Worm (Caenorhabditis elegans) whole organism, L4 larva: ENCODE measurements around the gene srz-63.

Experiments
- F10B5.3 ChIP-seq: sonication (generic microtip); optimal IDR thresholded peaks from 2 replicates; lab custom pipeline; 2016; ENCODE audit warnings: mild to moderate bottlenecking, missing genetic modification characterization, missing compliant biosample characterization
- F44E2.7 ChIP-seq: fragments of 200-800 bp; sonication (Bioruptor generic); IDR thresholded peaks from 2 replicates; pipeline ENCODE4 v2.1.2; 2022; ENCODE audit warnings: missing genetic modification characterization, missing compliant biosample characterization
- F49E8.2 ChIP-seq: sonication (generic microtip); optimal IDR thresholded peaks from 2 replicates; lab custom pipeline; 2016; ENCODE audit warnings: missing compliant biosample characterization, mild to moderate bottlenecking, missing genetic modification characterization, borderline replicate concordance
- R02D3.7 ChIP-seq: fragments of 150-350 bp; sonication (generic microtip); optimal IDR thresholded peaks from 3 replicates; lab custom pipeline; 2014; ENCODE audit warnings: missing biosample characterization, missing genetic modification characterization
- Y105C5A.15 ChIP-seq: fragments of 200-800 bp; sonication (Bioruptor generic); IDR thresholded peaks from 2 replicates; pipeline ENCODE4 v1.3.6; 2022; ENCODE audit warnings: missing genetic modification characterization, missing compliant biosample characterization
- Y48G9A.11 ChIP-seq: fragments of 200-800 bp; sonication (Bioruptor generic); IDR thresholded peaks from 2 replicates; pipeline ENCODE4 v1.3.6; 2022; ENCODE audit warnings: missing genetic modification reagents, missing genetic modification characterization, missing compliant biosample characterization
- Y75B8A.6 ChIP-seq: fragments of 200-800 bp; sonication (Bioruptor generic); IDR thresholded peaks from 2 replicates; pipeline ENCODE4 v1.3.6; 2022; ENCODE audit warnings: missing genetic modification reagents, missing genetic modification characterization, missing compliant biosample characterization
- ZK546.5 ChIP-seq, 2 experiments: sonication (generic microtip); optimal IDR thresholded peaks; 2 replicates each; lab custom pipeline; 2017; ENCODE audit warnings: missing biosample characterization in 2 of 2, missing genetic modification characterization in 2 of 2
- attf-4 ChIP-seq: sonication (generic microtip); optimal IDR thresholded peaks from 3 replicates; lab custom pipeline; 2017; ENCODE audit warnings: missing biosample characterization, missing genetic modification characterization
- ceh-20 ChIP-seq: fragments of 200-800 bp; sonication (Bioruptor generic); IDR thresholded peaks from 2 replicates; pipeline ENCODE4 v1.3.6; 2022; ENCODE audit warnings: missing genetic modification reagents, missing genetic modification characterization, missing compliant biosample characterization
- ceh-28 ChIP-seq: fragments of 150-350 bp; optimal IDR thresholded peaks from 2 replicates; lab custom pipeline; 2014; ENCODE audit warnings: missing biosample characterization, missing genetic modification reagents, missing genetic modification characterization
- ceh-44 ChIP-seq: fragments of 200-800 bp; sonication (Bioruptor generic); IDR thresholded peaks from 2 replicates; pipeline ENCODE4 v1.3.6; 2022; ENCODE audit warnings: missing genetic modification reagents, missing genetic modification characterization, missing compliant biosample characterization
- ces-1 ChIP-seq: fragments of 150-350 bp; sonication (generic microtip); optimal IDR thresholded peaks from 4 replicates; lab custom pipeline; 2014; ENCODE audit warnings: missing biosample characterization, missing genetic modification reagents, missing genetic modification characterization
- ctbp-1 ChIP-seq: fragments of 200-800 bp; sonication (Bioruptor generic); IDR thresholded peaks from 2 replicates; pipeline ENCODE4 v1.3.6; 2022; ENCODE audit warnings: missing genetic modification reagents, missing genetic modification characterization, missing compliant biosample characterization
- daf-16 ChIP-seq, 3 experiments: sonication (generic microtip); optimal IDR thresholded peaks; 2 replicates each; lab custom pipeline; 2016 to 2017; ENCODE audit warnings: missing genetic modification characterization in 3 of 3, missing genetic modification reagents in 3 of 3, mild to moderate bottlenecking in 2 of 3, missing compliant biosample characterization in 2 of 3, missing biosample characterization in 1 of 3, moderate library complexity in 1 of 3
- daf-8 ChIP-seq: fragments of 200-800 bp; sonication (Bioruptor generic); IDR thresholded peaks from 2 replicates; pipeline ENCODE4 v1.3.6; 2022; ENCODE audit warnings: missing genetic modification characterization, missing compliant biosample characterization
- egl-43 ChIP-seq: fragments of 200-800 bp; sonication (Bioruptor generic); IDR thresholded peaks from 2 replicates; pipeline ENCODE4 v1.3.6; 2022; ENCODE audit warnings: missing genetic modification reagents, missing genetic modification characterization, missing compliant biosample characterization
- fkh-10 ChIP-seq: fragments of 150-350 bp; optimal IDR thresholded peaks from 2 replicates; lab custom pipeline; 2014; ENCODE audit warnings: missing biosample characterization, missing genetic modification reagents, missing genetic modification characterization
- gei-8 ChIP-seq: fragments of 200-800 bp; sonication (Bioruptor generic); optimal IDR thresholded peaks from 2 replicates; lab custom pipeline; 2018; ENCODE audit warnings: mild to moderate bottlenecking, missing genetic modification characterization, missing compliant biosample characterization
- hif-1 ChIP-seq, 2 experiments: sonication (generic microtip); optimal IDR thresholded peaks; 2 replicates each; lab custom pipeline; 2016 to 2017; ENCODE audit warnings: missing compliant biosample characterization in 2 of 2, missing genetic modification characterization in 2 of 2, missing genetic modification reagents in 2 of 2, missing genotype in 2 of 2, mild to moderate bottlenecking in 1 of 2
- hmg-1.1 ChIP-seq: fragments of 200-800 bp; sonication (Bioruptor generic); IDR thresholded peaks from 2 replicates; pipeline ENCODE4 v1.3.6; 2022; ENCODE audit warnings: missing genetic modification reagents, missing genetic modification characterization, missing compliant biosample characterization
- jun-1 ChIP-seq: fragments of 150-350 bp; optimal IDR thresholded peaks from 2 replicates; lab custom pipeline; 2014; ENCODE audit warnings: missing biosample characterization, missing genetic modification reagents, missing genetic modification characterization
- nhr-10 ChIP-seq: fragments of 150-350 bp; optimal IDR thresholded peaks from 2 replicates; lab custom pipeline; 2014; ENCODE audit warnings: missing biosample characterization, missing genetic modification characterization
- nhr-28 ChIP-seq: fragments of 150-350 bp; optimal IDR thresholded peaks from 2 replicates; lab custom pipeline; 2014; ENCODE audit warnings: missing biosample characterization, missing genetic modification characterization
- nhr-41 ChIP-seq: fragments of 200-800 bp; sonication (Bioruptor generic); IDR thresholded peaks from 2 replicates; pipeline ENCODE4 v1.3.6; 2022; ENCODE audit warnings: missing genetic modification reagents, missing genetic modification characterization, missing compliant biosample characterization
- nhr-48 ChIP-seq: sonication (generic microtip); optimal IDR thresholded peaks from 2 replicates; lab custom pipeline; 2016; ENCODE audit warnings: mild to moderate bottlenecking, missing genetic modification characterization, missing compliant biosample characterization
- pha-4 ChIP-seq, 2 experiments: fragments of 150-350 bp in 1 of 2; fragments of 200-800 bp in 1 of 2; sonication (Bioruptor generic) in 1 of 2; IDR thresholded peaks in 1 of 2; optimal IDR thresholded peaks in 1 of 2; 2 replicates each; pipeline versions ENCODE4 v1.3.6 to Lab custom; 2014 to 2022; ENCODE audit warnings: missing genetic modification characterization in 2 of 2, missing genetic modification reagents in 2 of 2, missing biosample characterization in 1 of 2, missing compliant biosample characterization in 1 of 2
- php-3 ChIP-seq: fragments of 200-800 bp; sonication (Bioruptor generic); IDR thresholded peaks from 2 replicates; pipeline ENCODE4 v1.3.6; 2022; ENCODE audit warnings: missing genetic modification reagents, missing genetic modification characterization, missing compliant biosample characterization
- saeg-2 ChIP-seq: fragments of 200-800 bp; sonication (Bioruptor generic); IDR thresholded peaks from 2 replicates; pipeline ENCODE4 v1.3.6; 2022; ENCODE audit warnings: missing genetic modification reagents, missing genetic modification characterization, missing compliant biosample characterization
- sdz-12 ChIP-seq: fragments of 200-800 bp; sonication (Bioruptor generic); optimal IDR thresholded peaks from 2 replicates; lab custom pipeline; 2018; ENCODE audit warnings: mild to moderate bottlenecking, missing genetic modification characterization, missing compliant biosample characterization
- set-16 ChIP-seq: fragments of 200-800 bp; sonication (Bioruptor generic); IDR thresholded peaks from 2 replicates; pipeline ENCODE4 v1.3.6; 2022; ENCODE audit warnings: missing genetic modification reagents, missing genetic modification characterization, missing compliant biosample characterization
- spr-3 ChIP-seq: fragments of 200-800 bp; sonication (Bioruptor generic); optimal IDR thresholded peaks from 2 replicates; lab custom pipeline; 2018; ENCODE audit warnings: mild to moderate bottlenecking, missing genetic modification characterization, missing compliant biosample characterization
- unc-62 ChIP-seq, 3 experiments: fragments of 150-350 bp in 1 of 3; sonication (generic microtip); optimal IDR thresholded peaks in 2 of 3; peaks in 1 of 3; 1 replicate in 1 of 3; 2 replicates in 2 of 3; lab custom pipeline; 2014 to 2017; ENCODE audit warnings: missing biosample characterization in 3 of 3, missing genetic modification characterization in 3 of 3, missing genetic modification reagents in 3 of 3, missing genotype in 1 of 3
- vab-7 ChIP-seq: fragments of 200-800 bp; sonication (Bioruptor generic); IDR thresholded peaks from 2 replicates; pipeline ENCODE4 v1.3.6; 2022; ENCODE audit warnings: missing genetic modification reagents, missing genetic modification characterization, missing compliant biosample characterization
- zfp-3 ChIP-seq: fragments of 200-800 bp; sonication (Bioruptor generic); conservative IDR thresholded peaks from 2 replicates; pipeline ENCODE4 v1.3.6; 2022; ENCODE audit warnings: missing genetic modification reagents, missing genetic modification characterization, missing compliant biosample characterization
- zip-11 ChIP-seq: fragments of 200-800 bp; sonication (Bioruptor generic); IDR thresholded peaks from 2 replicates; pipeline ENCODE4 v1.3.6; 2022; ENCODE audit warnings: missing genetic modification characterization, missing compliant biosample characterization
- zip-2 ChIP-seq: fragments of 150-350 bp; optimal IDR thresholded peaks from 2 replicates; lab custom pipeline; 2014; ENCODE audit warnings: missing biosample characterization, missing genetic modification characterization
- ztf-7 ChIP-seq: fragments of 150-350 bp; optimal IDR thresholded peaks from 2 replicates; lab custom pipeline; 2014; ENCODE audit warnings: missing biosample characterization, missing genetic modification characterization

Gene srz-63

ce11 chrII:1324017-1324416, 45.6 kb downstream of the srz-63 start:
- TF ChIP-seq pha-4 (GFP tag; IDR thresholded peaks at IDR 0.05; lab: Robert Waterston, UW): no peak
- TF ChIP-seq pha-4 (tag; optimal IDR thresholded peaks at IDR 0.05; lab: Kevin White, UChicago): no peak
- no peak for TF ChIP-seq R02D3.7 (tag; lab: Kevin White, UChicago)
- no peak for TF ChIP-seq hif-1 (tag; optimal IDR thresholded peaks at IDR 0.05; lab: Kevin White, UChicago)
- TF ChIP-seq ces-1: peak; percentile 9
- TF ChIP-seq attf-4 (tag; lab: Kevin White, UChicago): no peak
- TF ChIP-seq spr-3 (GFP tag; lab: Kevin White, UChicago): no peak

ce11 chrII:1325604-1326003, 47.2 kb downstream of the srz-63 start:
- TF ChIP-seq jun-1 (no peak), F44E2.7 (GFP tag; lab: Robert Waterston, UW) (no peak), nhr-10 (tag; lab: Kevin White, UChicago) (no peak), php-3 (GFP tag; lab: Robert Waterston, UW) (no peak), vab-7 (GFP tag; lab: Robert Waterston, UW) (no peak), ztf-7 (tag; lab: Kevin White, UChicago) (no peak), hmg-1.1 (GFP tag; lab: Robert Waterston, UW) (no peak), zip-2 (tag; lab: Kevin White, UChicago) (no peak), nhr-28 (tag; lab: Kevin White, UChicago) (no peak), ceh-28 (tag; lab: Kevin White, UChicago) (no peak), unc-62 (GFP tag; optimal IDR thresholded peaks at IDR 0.05 in 1 of 2; lab: Kevin White, UChicago) (no peak), unc-62 (tag; optimal IDR thresholded peaks at IDR 0.05; lab: Kevin White, UChicago) (no peak), ctbp-1 (GFP tag; lab: Robert Waterston, UW) (no peak), ceh-20 (GFP tag; lab: Robert Waterston, UW) (no peak), gei-8 (GFP tag; lab: Kevin White, UChicago) (no peak), Y48G9A.11 (no peak)

ce11 chrII:1326689-1327088, 48.2 kb downstream of the srz-63 start, which contains the start of gene jip-1:
jip-1 (plus strand) TSS chrII:1326989.
- no peak for TF ChIP-seq F10B5.3
- no peak for TF ChIP-seq set-16 (GFP tag; lab: Robert Waterston, UW)
- no peak for TF ChIP-seq sdz-12 (GFP tag; lab: Kevin White, UChicago)
- no peak for TF ChIP-seq nhr-41
- no peak for TF ChIP-seq ctbp-1 (GFP tag; lab: Robert Waterston, UW)
- no peak for TF ChIP-seq daf-16 (GFP tag; optimal IDR thresholded peaks at IDR 0.05; lab: Kevin White, UChicago)
- no peak for TF ChIP-seq daf-16 (tag; optimal IDR thresholded peaks at IDR 0.05; lab: Kevin White, UChicago)
- no peak for TF ChIP-seq egl-43 (GFP tag; lab: Robert Waterston, UW)
- TF ChIP-seq ceh-28 (tag; lab: Kevin White, UChicago): no peak
- TF ChIP-seq nhr-48 (tag; lab: Kevin White, UChicago): no peak
- no peak for TF ChIP-seq F49E8.2 (tag; lab: Kevin White, UChicago)
- no peak for TF ChIP-seq zip-11 (GFP tag; lab: Robert Waterston, UW)
- TF ChIP-seq daf-8: no peak
- TF ChIP-seq ZK546.5 (tag; optimal IDR thresholded peaks at IDR 0.05; lab: Kevin White, UChicago): no peak
- no peak for TF ChIP-seq ceh-20 (GFP tag; lab: Robert Waterston, UW)
- no peak for TF ChIP-seq Y75B8A.6 (GFP tag; lab: Robert Waterston, UW)
- TF ChIP-seq fkh-10 (GFP tag; lab: Kevin White, UChicago): no peak
- no peak for TF ChIP-seq Y105C5A.15 (GFP tag; lab: Robert Waterston, UW)
- no peak for TF ChIP-seq saeg-2 (GFP tag; lab: Robert Waterston, UW)
- no peak for TF ChIP-seq ceh-44
- TF ChIP-seq zfp-3: no peak
